Fruit fly (Drosophila melanogaster): ENCODE data around the gene Ir94b.

The Ir94b gene

dm6 chr3R:22145425-22146411 lies 28.7 kb upstream of the Ir94b start:
- no peak for TF ChIP-seq usp (GFP tag; optimal IDR thresholded peaks at IDR 0.05)

dm6 chr3R:22142495-22142894 lies 25.4 kb upstream of the Ir94b start:
- TF ChIP-seq pan (optimal IDR thresholded peaks at IDR 0.05): no peak
- no peak for TF ChIP-seq EcR (GFP tag; optimal IDR thresholded peaks at IDR 0.05)
- no peak for TF ChIP-seq psq (optimal IDR thresholded peaks at IDR 0.05)
- peak; percentile 59 for TF ChIP-seq Dll (optimal IDR thresholded peaks at IDR 0.05)
- no peak for TF ChIP-seq usp (GFP tag; optimal IDR thresholded peaks at IDR 0.05)

dm6 chr3R:22141332-22141731 lies 24.3 kb upstream of the Ir94b start:
- TF ChIP-seq CG8478 (optimal IDR thresholded peaks at IDR 0.05): no peak

dm6 chr3R:22139916-22140455 lies 22.9 kb upstream of the Ir94b start:
- TF ChIP-seq CG8478 (optimal IDR thresholded peaks at IDR 0.05): no peak
- TF ChIP-seq pan (optimal IDR thresholded peaks at IDR 0.05): no peak
- TF ChIP-seq psq (optimal IDR thresholded peaks at IDR 0.05): no peak
- TF ChIP-seq EcR (GFP tag; optimal IDR thresholded peaks at IDR 0.05): no peak
- no peak for TF ChIP-seq Dll (optimal IDR thresholded peaks at IDR 0.05)
- no peak for TF ChIP-seq usp (GFP tag; optimal IDR thresholded peaks at IDR 0.05)

dm6 chr3R:22139113-22139512 lies 22.1 kb upstream of the Ir94b start:
- TF ChIP-seq EcR (GFP tag; optimal IDR thresholded peaks at IDR 0.05) (peak in 1 of 2 experiments; percentile 9), usp (GFP tag; optimal IDR thresholded peaks at IDR 0.05) (no peak)

dm6 chr3R:22136967-22137516 lies 20.0 kb upstream of the Ir94b start:
- TF ChIP-seq psq (optimal IDR thresholded peaks at IDR 0.05): no peak
- TF ChIP-seq usp (GFP tag; optimal IDR thresholded peaks at IDR 0.05): no peak
- no peak for TF ChIP-seq pan (optimal IDR thresholded peaks at IDR 0.05)
- no peak for TF ChIP-seq Dll (optimal IDR thresholded peaks at IDR 0.05)
- TF ChIP-seq EcR (GFP tag; optimal IDR thresholded peaks at IDR 0.05): no peak
- no peak for TF ChIP-seq CG8478 (optimal IDR thresholded peaks at IDR 0.05)

dm6 chr3R:22135503-22135902 lies 18.5 kb upstream of the Ir94b start:
- TF ChIP-seq psq (optimal IDR thresholded peaks at IDR 0.05) (no peak), EcR (GFP tag; optimal IDR thresholded peaks at IDR 0.05) (no peak), pan (optimal IDR thresholded peaks at IDR 0.05) (no peak), CG8478 (optimal IDR thresholded peaks at IDR 0.05) (no peak), usp (GFP tag; optimal IDR thresholded peaks at IDR 0.05) (no peak), Dll (optimal IDR thresholded peaks at IDR 0.05) (no peak)

dm6 chr3R:22134462-22134861 lies 17.4 kb upstream of the Ir94b start:
- TF ChIP-seq EcR (GFP tag; optimal IDR thresholded peaks at IDR 0.05) (no peak), CG8478 (optimal IDR thresholded peaks at IDR 0.05) (no peak), usp (GFP tag; optimal IDR thresholded peaks at IDR 0.05) (no peak), psq (optimal IDR thresholded peaks at IDR 0.05) (no peak), pan (optimal IDR thresholded peaks at IDR 0.05) (no peak), Dll (optimal IDR thresholded peaks at IDR 0.05) (no peak)

dm6 chr3R:22133337-22134014 lies 16.4 kb upstream of the Ir94b start, which contains the start of gene SKIP:
TSS of gene SKIP (plus strand) at chr3R:22133830.
- TF ChIP-seq pan (optimal IDR thresholded peaks at IDR 0.05): no peak
- no peak for TF ChIP-seq EcR (GFP tag; optimal IDR thresholded peaks at IDR 0.05)
- no peak for TF ChIP-seq Dll (optimal IDR thresholded peaks at IDR 0.05)
- TF ChIP-seq psq (optimal IDR thresholded peaks at IDR 0.05): no peak
- no peak for TF ChIP-seq CG8478 (optimal IDR thresholded peaks at IDR 0.05)
- no peak for TF ChIP-seq usp (GFP tag; optimal IDR thresholded peaks at IDR 0.05)

dm6 chr3R:22124863-22125262 lies 7.8 kb upstream of the Ir94b start:
- TF ChIP-seq Dll (optimal IDR thresholded peaks at IDR 0.05): no peak
- no peak for TF ChIP-seq CG8478 (optimal IDR thresholded peaks at IDR 0.05)
- TF ChIP-seq psq (optimal IDR thresholded peaks at IDR 0.05): no peak
- TF ChIP-seq usp (GFP tag; optimal IDR thresholded peaks at IDR 0.05): no peak
- TF ChIP-seq pan (optimal IDR thresholded peaks at IDR 0.05): no peak
- no peak for TF ChIP-seq EcR (GFP tag; optimal IDR thresholded peaks at IDR 0.05)

- no peak for TF ChIP-seq CG8478 (optimal IDR thresholded peaks at IDR 0.05)
- no peak for TF ChIP-seq usp (GFP tag; optimal IDR thresholded peaks at IDR 0.05)
- no peak for TF ChIP-seq psq (optimal IDR thresholded peaks at IDR 0.05)
- no peak for TF ChIP-seq EcR (GFP tag; optimal IDR thresholded peaks at IDR 0.05)
- TF ChIP-seq Dll (optimal IDR thresholded peaks at IDR 0.05): no peak
- no peak for TF ChIP-seq pan (optimal IDR thresholded peaks at IDR 0.05)
Observed at dm6 chr3R:22123347-22123746, 6.3 kb upstream of the Ir94b start.

- TF ChIP-seq EcR (GFP tag; optimal IDR thresholded peaks at IDR 0.05) (no peak), psq (optimal IDR thresholded peaks at IDR 0.05) (no peak), pan (optimal IDR thresholded peaks at IDR 0.05) (no peak), CG8478 (optimal IDR thresholded peaks at IDR 0.05) (no peak), usp (GFP tag; optimal IDR thresholded peaks at IDR 0.05) (no peak), Dll (optimal IDR thresholded peaks at IDR 0.05) (no peak)
Observed at dm6 chr3R:22121220-22121619, 4.2 kb upstream of the Ir94b start.

Measured in whole organism.